Fruit fly (Drosophila melanogaster): ENCODE measurements around the gene CG43155.
A peak's percentile ranks its signal among the peaks of the same experiment; 100 is the strongest.

CG43155 gene

DNA sequence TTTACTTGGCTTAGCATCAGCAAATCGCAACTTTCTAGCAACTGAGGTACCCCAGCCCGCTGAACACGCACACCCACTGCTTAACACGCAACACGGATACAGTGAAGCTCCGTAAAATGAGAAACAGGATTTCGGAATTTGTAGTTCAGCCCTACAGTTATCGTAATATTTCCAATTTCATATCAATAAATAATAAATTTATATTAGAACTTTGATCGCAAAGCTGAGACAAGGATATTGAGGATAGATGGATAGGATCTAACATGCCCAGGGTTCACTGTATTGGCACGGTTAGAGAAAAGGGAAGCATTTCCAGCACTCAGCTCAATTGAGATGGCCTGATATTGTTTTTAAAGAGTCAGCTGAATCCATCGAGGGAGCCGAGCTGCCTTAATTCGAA is 40.4 kb upstream of the CG43155 start (continued):
- TF ChIP-seq CG16813 (GFP tag; IDR thresholded peaks at IDR 0.05; ENCODE audit: partially characterized antibody), result no peak
- no peak for TF ChIP-seq Hr78 (GFP tag; optimal IDR thresholded peaks at IDR 0.05)
- no peak for TF ChIP-seq Ssrp (tag; optimal IDR thresholded peaks at IDR 0.05)
- TF ChIP-seq CG43689 (GFP tag; IDR thresholded peaks at IDR 0.05), result no peak
- TF ChIP-seq Max (GFP tag; optimal IDR thresholded peaks at IDR 0.05), result no peak
- TF ChIP-seq crc (GFP tag; optimal IDR thresholded peaks at IDR 0.05), result no peak
- TF ChIP-seq CG16863 (GFP tag; optimal IDR thresholded peaks at IDR 0.05), result no peak
- no peak for TF ChIP-seq CG18476 (GFP tag; optimal IDR thresholded peaks at IDR 0.05)
- no peak for TF ChIP-seq CG14441 (GFP tag; IDR thresholded peaks at IDR 0.05)
- no peak for TF ChIP-seq Mad (GFP tag; optimal IDR thresholded peaks at IDR 0.05)
- peak; percentile 12 for TF ChIP-seq ATbp (GFP tag; optimal IDR thresholded peaks at IDR 0.05)
- no peak for TF ChIP-seq CG10147 (GFP tag; optimal IDR thresholded peaks at IDR 0.05)
- peak; percentile 11 for TF ChIP-seq CG3281 (GFP tag; optimal IDR thresholded peaks at IDR 0.05)
- no peak for TF ChIP-seq dati (GFP tag; IDR thresholded peaks at IDR 0.05)
- TF ChIP-seq CoRest (tag; optimal IDR thresholded peaks at IDR 0.05), result peak; percentile 12
- TF ChIP-seq CG1602 (GFP tag; optimal IDR thresholded peaks at IDR 0.05), result no peak
- peak; percentile 40; the same call in 1 of the 2 replicates for TF ChIP-seq HLH3B (GFP tag; IDR thresholded peaks at IDR 0.05)
- TF ChIP-seq Gug (GFP tag; IDR thresholded peaks at IDR 0.05), result 0 out of 4 replicates have a peak, but pooled peaks have one; percentile 5
- peak; percentile 10 for TF ChIP-seq fd3F (GFP tag; optimal IDR thresholded peaks at IDR 0.05)
- TF ChIP-seq usp (GFP tag; optimal IDR thresholded peaks at IDR 0.05), result no peak
- 0 out of 2 replicates have a peak, but pooled peaks have one; percentile 17 for TF ChIP-seq Rfx (GFP tag; IDR thresholded peaks at IDR 0.05)
- TF ChIP-seq lab (GFP tag; optimal IDR thresholded peaks at IDR 0.05), result peak; percentile 42
- TF ChIP-seq Hsf (GFP tag; optimal IDR thresholded peaks at IDR 0.05), result no peak
- TF ChIP-seq CG9727 (GFP tag; optimal IDR thresholded peaks at IDR 0.05), result no peak
- no peak for TF ChIP-seq Abd-B (GFP tag; optimal IDR thresholded peaks at IDR 0.05)
- TF ChIP-seq nerfin-1 (tag; optimal IDR thresholded peaks at IDR 0.05), result no peak
- TF ChIP-seq CG7271 (tag; optimal IDR thresholded peaks at IDR 0.05), result no peak
- TF ChIP-seq nerfin-2 (GFP tag; IDR thresholded peaks at IDR 0.05; ENCODE audit: partially characterized antibody), result no peak
- TF ChIP-seq Meics (GFP tag; optimal IDR thresholded peaks at IDR 0.05), result peak; percentile 31
- no peak for TF ChIP-seq CG10321 (GFP tag; IDR thresholded peaks at IDR 0.05)
- TF ChIP-seq grau (tag; optimal IDR thresholded peaks at IDR 0.05), result peak; percentile 69
- TF ChIP-seq CG4707 (GFP tag; optimal IDR thresholded peaks at IDR 0.05), result no peak
- TF ChIP-seq CG10274 (GFP tag; optimal IDR thresholded peaks at IDR 0.05), result no peak
- TF ChIP-seq rib (GFP tag; IDR thresholded peaks at IDR 0.05), result no peak
- TF ChIP-seq CG6854 (GFP tag; optimal IDR thresholded peaks at IDR 0.05), result no peak
- no peak for TF ChIP-seq CG13296 (GFP tag; optimal IDR thresholded peaks at IDR 0.05)
- no peak for TF ChIP-seq CG11696 (GFP tag; IDR thresholded peaks at IDR 0.05)
- no peak for TF ChIP-seq CG17328 (GFP tag; IDR thresholded peaks at IDR 0.05)
- no peak for TF ChIP-seq vnd (GFP tag; IDR thresholded peaks at IDR 0.05; ENCODE audit: partially characterized antibody)
- no peak for TF ChIP-seq HLH54F (GFP tag; optimal IDR thresholded peaks at IDR 0.05)
- TF ChIP-seq Deaf1 (tag; optimal IDR thresholded peaks at IDR 0.05), result no peak
- no peak for TF ChIP-seq corto (GFP tag; optimal IDR thresholded peaks at IDR 0.05)
- TF ChIP-seq CG6654 (GFP tag; optimal IDR thresholded peaks at IDR 0.05), result no peak
- TF ChIP-seq CG13123 (GFP tag; optimal IDR thresholded peaks at IDR 0.05), result no peak
- TF ChIP-seq Blimp-1 (GFP tag; optimal IDR thresholded peaks at IDR 0.05), result no peak
- no peak for TF ChIP-seq dimm (GFP tag; IDR thresholded peaks at IDR 0.05)
- TF ChIP-seq CG12769 (tag; optimal IDR thresholded peaks at IDR 0.05), result no peak
- TF ChIP-seq CG4404 (GFP tag; IDR thresholded peaks at IDR 0.05), result no peak
- no peak for TF ChIP-seq Hand (GFP tag; optimal IDR thresholded peaks at IDR 0.05)
- TF ChIP-seq nom (GFP tag; optimal IDR thresholded peaks at IDR 0.05), result no peak
- no peak for TF ChIP-seq CG34422 (GFP tag; IDR thresholded peaks at IDR 0.05)
